Fruit fly (Drosophila melanogaster) S2 (cell line): ENCODE data around the gene Larp7.

Source experiments
- CG8478 ChIP-seq: fragments of >200 bp; optimal IDR thresholded peaks from 2 replicates; lab custom pipeline; 2018
- CTCF ChIP-seq, 2 experiments: fragments of >200 bp; optimal IDR thresholded peaks; 2 replicates each; lab custom pipeline; 2018

- no peak for TF ChIP-seq CG8478 (lab: Kevin White, UChicago)
- no peak for TF ChIP-seq CTCF (optimal IDR thresholded peaks at IDR 0.05; lab: Kevin White, UChicago)
These were observed 40.6 kb downstream of the Larp7 start, which contains the start of gene lz for dm6 chrX:9284024-9284738.
